Fruit fly (Drosophila melanogaster) whole organism, embryonic: ENCODE data around the gene Gnf1.

Source experiments
- CG11398 ChIP-seq: fragments of 200-800 bp; sonication (Bioruptor generic); optimal IDR thresholded peaks from 2 replicates; lab custom pipeline; 2016; ENCODE audit warnings: missing biosample characterization, missing genetic modification characterization
- CG12104 ChIP-seq: fragments of 200-800 bp; sonication (Bioruptor generic); optimal IDR thresholded peaks from 3 replicates; lab custom pipeline; 2016; ENCODE audit warnings: missing biosample characterization, missing genetic modification characterization
- CG12299 ChIP-seq: fragments of 200-800 bp; sonication (Bioruptor generic); optimal IDR thresholded peaks from 2 replicates; lab custom pipeline; 2018; ENCODE audit warnings: missing biosample characterization, mild to moderate bottlenecking, missing genetic modification characterization
- CG12659 ChIP-seq: fragments of 200-800 bp; sonication (Bioruptor generic); optimal IDR thresholded peaks from 3 replicates; lab custom pipeline; 2017; ENCODE audit warnings: mild to moderate bottlenecking, missing biosample characterization, missing genetic modification reagents, missing genetic modification characterization
- CG12744 ChIP-seq: fragments of 200-800 bp; sonication (Bioruptor generic); optimal IDR thresholded peaks from 2 replicates; lab custom pipeline; 2016; ENCODE audit warnings: missing biosample characterization, missing genetic modification characterization
- CG14710 ChIP-seq: fragments of 200-800 bp; sonication (Bioruptor generic); optimal IDR thresholded peaks from 3 replicates; lab custom pipeline; 2019; ENCODE audit warnings: missing biosample characterization, mild to moderate bottlenecking, missing genetic modification characterization, moderate library complexity
- CG15479 ChIP-seq: fragments of 200-800 bp; sonication (Bioruptor generic); optimal IDR thresholded peaks from 3 replicates; lab custom pipeline; 2019; ENCODE audit warnings: missing biosample characterization, mild to moderate bottlenecking, missing genetic modification characterization, moderate library complexity
- CG15601 ChIP-seq: fragments of 200-800 bp; sonication (Bioruptor generic); optimal IDR thresholded peaks from 3 replicates; lab custom pipeline; 2019; ENCODE audit warnings: missing biosample characterization, mild to moderate bottlenecking, missing genetic modification characterization, moderate library complexity
- CG18764 ChIP-seq: fragments of 200-800 bp; sonication (Bioruptor generic); optimal IDR thresholded peaks from 3 replicates; lab custom pipeline; 2016; ENCODE audit warnings: missing biosample characterization, missing genetic modification characterization
- CG30020 ChIP-seq: fragments of 200-800 bp; optimal IDR thresholded peaks from 2 replicates; lab custom pipeline; 2019; ENCODE audit warnings: missing biosample characterization, mild to moderate bottlenecking, missing genetic modification characterization, moderate library complexity
- CG3163 ChIP-seq: fragments of 200-800 bp; sonication (Bioruptor generic); optimal IDR thresholded peaks from 3 replicates; lab custom pipeline; 2016; ENCODE audit warnings: missing biosample characterization, missing genetic modification characterization
- CG4854 ChIP-seq: fragments of 200-800 bp; sonication (Bioruptor generic); optimal IDR thresholded peaks from 2 replicates; lab custom pipeline; 2016; ENCODE audit warnings: missing biosample characterization, missing genetic modification characterization, inconsistent platforms
- CG6689 ChIP-seq: fragments of 200-800 bp; sonication (Bioruptor generic); IDR thresholded peaks from 2 replicates; pipeline ENCODE4 v1.3.6; 2022; ENCODE audit warnings: missing biosample characterization, missing genetic modification characterization
- CG8924 ChIP-seq: fragments of 200-800 bp; optimal IDR thresholded peaks from 3 replicates; lab custom pipeline; 2019; ENCODE audit warnings: missing biosample characterization, mild to moderate bottlenecking, missing genetic modification characterization, moderate library complexity
- CG8944 ChIP-seq: fragments of 200-800 bp; sonication (Bioruptor generic); optimal IDR thresholded peaks from 3 replicates; lab custom pipeline; 2016; ENCODE audit warnings: missing biosample characterization, missing genetic modification characterization
- CG9215 ChIP-seq: fragments of 200-800 bp; sonication (Bioruptor generic); IDR thresholded peaks from 2 replicates; pipeline ENCODE4 v1.3.6; 2022; ENCODE audit warnings: missing biosample characterization, missing genetic modification characterization
- CG9609 ChIP-seq: fragments of 200-800 bp; sonication (Bioruptor generic); optimal IDR thresholded peaks from 3 replicates; lab custom pipeline; 2016; ENCODE audit warnings: missing biosample characterization, missing genetic modification characterization
- CG9797 ChIP-seq: fragments of 200-800 bp; sonication (Bioruptor generic); optimal IDR thresholded peaks from 3 replicates; lab custom pipeline; 2018; ENCODE audit warnings: missing biosample characterization, mild to moderate bottlenecking, missing genetic modification characterization
- CkIIα-i1 ChIP-seq: fragments of 200-800 bp; sonication (Bioruptor generic); IDR thresholded peaks from 2 replicates; pipeline ENCODE4 v1.3.6; 2022; ENCODE audit warnings: missing biosample characterization, missing genetic modification characterization
- Dp ChIP-seq: fragments of 200-800 bp; sonication (Bioruptor generic); optimal IDR thresholded peaks from 2 replicates; lab custom pipeline; 2018; ENCODE audit warnings: missing biosample characterization, mild to moderate bottlenecking, missing genetic modification characterization, moderate library complexity
- E2f1 ChIP-seq: fragments of 200-800 bp; sonication (Bioruptor generic); IDR thresholded peaks from 2 replicates; pipeline ENCODE4 v1.3.6; 2022; ENCODE audit warnings: missing biosample characterization, missing genetic modification characterization
- ERR ChIP-seq: fragments of 200-800 bp; sonication (Bioruptor generic); optimal IDR thresholded peaks from 2 replicates; lab custom pipeline; 2016; ENCODE audit warnings: missing biosample characterization, missing genetic modification characterization
- Ets65A ChIP-seq: fragments of 200-800 bp; sonication (Bioruptor generic); peaks from one replicate; lab custom pipeline; 2016; ENCODE audit warnings: missing biosample characterization, missing genetic modification characterization
- Lim3 ChIP-seq: fragments of 200-800 bp; sonication (Bioruptor generic); IDR thresholded peaks from 2 replicates; pipeline ENCODE4 v1.3.6; 2022; ENCODE audit warnings: missing biosample characterization, missing genetic modification characterization
- MESR4 ChIP-seq: fragments of 200-800 bp; sonication (Bioruptor generic); optimal IDR thresholded peaks from 2 replicates; lab custom pipeline; 2018; ENCODE audit warnings: missing biosample characterization, mild to moderate bottlenecking, missing genetic modification characterization, moderate library complexity
- Med ChIP-seq: fragments of 200-800 bp; sonication (Bioruptor generic); peaks from one replicate; lab custom pipeline; 2016; ENCODE audit warnings: missing biosample characterization, missing genetic modification characterization, mild to moderate bottlenecking, inconsistent platforms, moderate library complexity
- NFAT ChIP-seq: fragments of 200-800 bp; sonication (Bioruptor generic); IDR thresholded peaks from 2 replicates; pipeline ENCODE4 v1.3.6; 2022; ENCODE audit warnings: missing biosample characterization, missing genetic modification characterization
- Nf-YA ChIP-seq: fragments of 200-800 bp; sonication (Bioruptor generic); IDR thresholded peaks from 2 replicates; pipeline ENCODE4 v1.3.6; 2022; ENCODE audit warnings: missing biosample characterization, missing genetic modification characterization
- NfI ChIP-seq: fragments of 200-800 bp; sonication (Bioruptor generic); optimal IDR thresholded peaks from 3 replicates; lab custom pipeline; 2018; ENCODE audit warnings: missing biosample characterization, mild to moderate bottlenecking, missing genetic modification characterization, moderate library complexity
- Sin3A ChIP-seq: fragments of >200 bp; optimal IDR thresholded peaks from 2 replicates; lab custom pipeline; 2018
- Sry-β ChIP-seq: fragments of 200-800 bp; sonication (Bioruptor generic); optimal IDR thresholded peaks from 2 replicates; lab custom pipeline; 2018; ENCODE audit warnings: missing biosample characterization, mild to moderate bottlenecking, missing genetic modification characterization, moderate library complexity
- ato ChIP-seq: fragments of 200-800 bp; sonication (Bioruptor generic); IDR thresholded peaks from 2 replicates; pipeline ENCODE4 v1.3.6; 2022; ENCODE audit warnings: missing biosample characterization, missing genetic modification characterization; ENCODE audit not compliant: partially characterized antibody
- chm ChIP-seq: fragments of 200-800 bp; sonication (Bioruptor generic); IDR thresholded peaks from 2 replicates; pipeline ENCODE4 v1.3.6; 2022; ENCODE audit warnings: missing biosample characterization, missing genetic modification characterization
- danr ChIP-seq: fragments of 200-800 bp; sonication (Bioruptor generic); IDR thresholded peaks from 2 replicates; pipeline ENCODE4 v1.3.6; 2022; ENCODE audit warnings: missing biosample characterization, missing genetic modification characterization
- gcm2 ChIP-seq: fragments of 200-800 bp; sonication (Bioruptor generic); optimal IDR thresholded peaks from 2 replicates; lab custom pipeline; 2016; ENCODE audit warnings: missing biosample characterization, missing genetic modification characterization
- gem ChIP-seq: fragments of 200-800 bp; sonication (Bioruptor generic); optimal IDR thresholded peaks from 2 replicates; lab custom pipeline; 2019; ENCODE audit warnings: missing biosample characterization, mild to moderate bottlenecking, missing genetic modification characterization, moderate library complexity
- ham ChIP-seq: fragments of 200-800 bp; sonication (Bioruptor generic); IDR thresholded peaks from 2 replicates; pipeline ENCODE4 v1.3.6; 2022; ENCODE audit warnings: missing biosample characterization, missing genetic modification characterization
- hbn ChIP-seq: fragments of 200-800 bp; sonication (Bioruptor generic); IDR thresholded peaks from 2 replicates; pipeline ENCODE4 v1.3.6; 2022; ENCODE audit warnings: missing biosample characterization, missing genetic modification characterization; ENCODE audit not compliant: partially characterized antibody
- hkb ChIP-seq, 2 experiments: fragments of 200-800 bp in 1 of 2; fragments of >200 bp in 1 of 2; sonication (Bioruptor generic) in 1 of 2; IDR thresholded peaks in 1 of 2; optimal IDR thresholded peaks in 1 of 2; 2 replicates each; pipeline versions ENCODE4 v1.3.6 to Lab custom; 2017 to 2022; ENCODE audit warnings: missing biosample characterization in 1 of 2, missing genetic modification characterization in 1 of 2
- inv ChIP-seq: fragments of 200-800 bp; sonication (Bioruptor generic); IDR thresholded peaks from 2 replicates; pipeline ENCODE4 v1.3.6; 2022; ENCODE audit warnings: missing biosample characterization, missing genetic modification characterization; ENCODE audit not compliant: partially characterized antibody
- jumu ChIP-seq: fragments of 200-800 bp; sonication (Bioruptor generic); optimal IDR thresholded peaks from 3 replicates; lab custom pipeline; 2016; ENCODE audit warnings: missing biosample characterization, missing genetic modification characterization
- oc ChIP-seq: fragments of 200-800 bp; sonication (Bioruptor generic); optimal IDR thresholded peaks from 2 replicates; lab custom pipeline; 2018; ENCODE audit warnings: missing biosample characterization, mild to moderate bottlenecking, missing genetic modification characterization, moderate library complexity
- prd ChIP-seq, 3 experiments: fragments of >200 bp in 2 of 3; fragments of 200-800 bp in 1 of 3; sonication (Bioruptor generic) in 1 of 3; optimal IDR thresholded peaks in 2 of 3; IDR thresholded peaks in 1 of 3; 2 replicates in 2 of 3; 3 replicates in 1 of 3; pipeline versions ENCODE4 v1.3.6 to Lab custom; 2017 to 2022; ENCODE audit warnings: missing biosample characterization in 1 of 3, missing genetic modification characterization in 1 of 3
- sens ChIP-seq: fragments of 200-800 bp; sonication (Bioruptor generic); peaks from one replicate; lab custom pipeline; 2016; ENCODE audit warnings: missing biosample characterization, missing genetic modification characterization
- sima ChIP-seq: fragments of 200-800 bp; sonication (Bioruptor generic); optimal IDR thresholded peaks from 2 replicates; lab custom pipeline; 2016; ENCODE audit warnings: missing biosample characterization, missing genetic modification characterization
- sna ChIP-seq: fragments of 200-800 bp; sonication (Bioruptor generic); IDR thresholded peaks from 2 replicates; pipeline ENCODE4 v1.3.6; 2022; ENCODE audit warnings: missing biosample characterization, missing genetic modification characterization; ENCODE audit not compliant: partially characterized antibody
- tgo ChIP-seq: fragments of 200-800 bp; sonication (Bioruptor generic); IDR thresholded peaks from 3 replicates; pipeline ENCODE4 v1.3.6; 2022; ENCODE audit warnings: missing biosample characterization, missing genetic modification characterization
- unc-4 ChIP-seq: fragments of 200-800 bp; sonication (Bioruptor generic); IDR thresholded peaks from 2 replicates; pipeline ENCODE4 v1.3.6; 2022; ENCODE audit warnings: missing biosample characterization, missing genetic modification characterization; ENCODE audit not compliant: partially characterized antibody
- usp ChIP-seq: fragments of >200 bp; optimal IDR thresholded peaks from 2 replicates; lab custom pipeline; 2017; ENCODE audit warnings: missing biosample characterization, missing genetic modification characterization
- wor ChIP-seq: fragments of 200-800 bp; sonication (Bioruptor generic); IDR thresholded peaks from 2 replicates; pipeline ENCODE4 v1.3.6; 2022; ENCODE audit warnings: missing biosample characterization, missing genetic modification characterization

Gnf1 gene

DNA sequence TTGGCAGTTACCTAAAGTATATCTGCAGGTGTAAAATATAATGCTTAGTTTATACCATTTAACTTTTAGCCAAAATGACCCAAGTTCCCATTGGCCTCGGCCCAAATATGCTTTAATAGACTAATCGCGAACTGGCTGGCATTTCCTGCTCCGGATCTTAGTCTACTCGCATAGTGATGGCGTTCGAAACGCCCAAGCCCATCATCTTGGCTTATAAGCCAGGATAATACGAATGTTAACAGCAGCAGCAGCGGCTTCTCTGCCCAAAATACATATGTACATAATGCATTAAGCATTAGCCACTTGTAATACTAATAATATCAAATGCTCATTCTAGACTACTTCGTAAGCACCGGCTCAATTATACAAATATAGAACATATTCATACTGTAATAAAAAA lies 1.6 kb upstream of the Gnf1 start:
- peak; percentile 91 for TF ChIP-seq Ets65A (GFP tag; lab: Kevin White, UChicago)
- no peak for TF ChIP-seq CG18764
- peak; percentile 38 for TF ChIP-seq sens (GFP tag; lab: Kevin White, UChicago)

- TF ChIP-seq Dp (GFP tag; lab: Kevin White, UChicago) (peak; percentile 7), usp (GFP tag; lab: Kevin White, UChicago) (no peak), oc (tag; lab: Kevin White, UChicago) (no peak), CG12659 (GFP tag; lab: Kevin White, UChicago) (peak; percentile 38), CG9797 (GFP tag; lab: Kevin White, UChicago) (peak; percentile 69), gcm2 (GFP tag; lab: Kevin White, UChicago) (no peak), unc-4 (GFP tag; lab: Robert Waterston, UW) (no peak), ham (GFP tag; lab: Robert Waterston, UW) (no peak), CG12299 (no peak), Nf-YA (GFP tag; lab: Robert Waterston, UW) (no peak), E2f1 (GFP tag; lab: Robert Waterston, UW) (0 out of 2 replicates have a peak, but pooled peaks have one; percentile 17), sima (no peak), CG9215 (no peak), CG15479 (GFP tag; lab: Kevin White, UChicago) (no peak), gem (tag; lab: Kevin White, UChicago) (no peak), prd (optimal IDR thresholded peaks at IDR 0.05; lab: Kevin White, UChicago) (no peak), prd (GFP tag; IDR thresholded peaks at IDR 0.05; lab: Robert Waterston, UW) (no peak), wor (no peak), inv (GFP tag; lab: Robert Waterston, UW) (no peak), ato (GFP tag; lab: Robert Waterston, UW) (peak; percentile 25; the same call in 1 of the 2 replicates), tgo (no peak), CG6689 (GFP tag; lab: Robert Waterston, UW) (no peak), CG9609 (no peak), CG4854 (GFP tag; lab: Kevin White, UChicago) (no peak), CG8924 (tag; lab: Kevin White, UChicago) (no peak), chm (GFP tag; lab: Robert Waterston, UW) (no peak), MESR4 (GFP tag; lab: Kevin White, UChicago) (peak; percentile 61), hkb (optimal IDR thresholded peaks at IDR 0.05; lab: Kevin White, UChicago) (no peak), hkb (GFP tag; IDR thresholded peaks at IDR 0.05; lab: Robert Waterston, UW) (no peak), CG15601 (tag; lab: Kevin White, UChicago) (no peak), Lim3 (no peak), CG12744 (no peak), sna (GFP tag; lab: Robert Waterston, UW) (no peak), NFAT (GFP tag; lab: Robert Waterston, UW) (no peak), Med (GFP tag; lab: Kevin White, UChicago) (peak; percentile 77), CG30020 (no peak), CkIIα-i1 (GFP tag; lab: Robert Waterston, UW) (no peak), jumu (no peak), Sry-β (no peak), hbn (peak; percentile 52), Sin3A (lab: Kevin White, UChicago) (peak; percentile 35), CG14710 (tag; lab: Kevin White, UChicago) (no peak), NfI (GFP tag; lab: Kevin White, UChicago) (no peak), danr (GFP tag; lab: Robert Waterston, UW) (no peak), CG8944 (GFP tag; lab: Kevin White, UChicago) (no peak), CG3163 (GFP tag; lab: Kevin White, UChicago) (no peak), CG12104 (no peak), ERR (no peak), CG11398 (GFP tag; lab: Kevin White, UChicago) (no peak)
Observed at dm6 chr3R:4906627-4906940, 162 bp downstream of the Gnf1 start.
